Worm (Caenorhabditis elegans) whole organism, late embryonic: ENCODE results near the gene pals-28.

Experiments
- ama-1 ChIP-seq: fragments of 150-350 bp; optimal IDR thresholded peaks from 2 replicates; lab custom pipeline; 2014
- fkh-10 ChIP-seq: fragments of 150-350 bp; optimal IDR thresholded peaks from 2 replicates; lab custom pipeline; 2014; ENCODE audit warnings: missing biosample characterization, missing genetic modification reagents, missing genetic modification characterization
- sdc-2 ChIP-seq: sonication (generic microtip); optimal IDR thresholded peaks from 2 replicates; lab custom pipeline; 2016; ENCODE audit warnings: missing genotype, missing genetic modification characterization, missing compliant biosample characterization

DNA sequence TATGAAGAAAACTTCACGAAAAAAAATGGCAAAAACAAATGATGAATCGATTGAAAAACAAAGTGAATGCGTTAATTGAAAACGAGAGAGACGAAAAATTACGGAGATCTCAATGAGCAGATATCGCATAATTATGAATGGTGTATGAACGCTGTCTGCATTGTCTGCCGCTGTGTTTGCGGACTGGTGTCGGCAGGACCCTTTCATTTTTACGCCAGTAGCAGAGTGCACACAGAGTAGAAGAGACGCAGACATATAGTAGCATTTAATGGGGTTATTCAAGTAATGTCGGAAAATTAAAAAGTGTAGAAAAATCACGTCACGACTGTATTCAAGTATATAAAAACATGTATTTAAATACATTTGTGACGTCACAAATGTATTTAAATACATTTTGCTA, 3.8 kb upstream of the pals-28 start:
- TF ChIP-seq sdc-2 (tag; lab: Kevin White, UChicago) (no peak), ama-1 (lab: Kevin White, UChicago) (no peak), fkh-10 (no peak)
